Worm (Caenorhabditis elegans) whole organism, L1 larva: ENCODE data around the gene C06E4.2.

ENCODE experiments used
- C04F5.9 ChIP-seq: sonication (generic microtip); optimal IDR thresholded peaks from 2 replicates; lab custom pipeline; 2016; ENCODE audit warnings: missing genetic modification characterization, missing compliant biosample characterization
- F16B12.6 ChIP-seq: fragments of 150-350 bp; optimal IDR thresholded peaks from 2 replicates; lab custom pipeline; 2014; ENCODE audit warnings: missing biosample characterization, missing genetic modification characterization
- aly-2 ChIP-seq: fragments of 150-350 bp; optimal IDR thresholded peaks from 2 replicates; lab custom pipeline; 2014; ENCODE audit warnings: missing biosample characterization, missing genetic modification characterization
- ceh-63 ChIP-seq: fragments of 200-800 bp; sonication (Bioruptor generic); optimal IDR thresholded peaks from 2 replicates; lab custom pipeline; 2018; ENCODE audit warnings: mild to moderate bottlenecking, missing genetic modification characterization, missing compliant biosample characterization
- ceh-8 ChIP-seq: fragments of 200-800 bp; sonication (Bioruptor generic); optimal IDR thresholded peaks from 2 replicates; lab custom pipeline; 2018; ENCODE audit warnings: mild to moderate bottlenecking, missing genetic modification characterization, moderate library complexity, missing compliant biosample characterization
- ceh-82 ChIP-seq, 3 experiments: fragments of 150-350 bp in 1 of 3; sonication (generic microtip) in 2 of 3; optimal IDR thresholded peaks; 2 replicates each; lab custom pipeline; 2014 to 2017; ENCODE audit warnings: missing biosample characterization in 3 of 3, missing genetic modification characterization in 3 of 3
- ceh-90 ChIP-seq: sonication (generic microtip); optimal IDR thresholded peaks from 2 replicates; lab custom pipeline; 2016; ENCODE audit warnings: missing genetic modification characterization, missing compliant biosample characterization
- dpl-1 ChIP-seq, 3 experiments: fragments of 150-350 bp in 2 of 3; sonication (generic microtip) in 1 of 3; optimal IDR thresholded peaks; 2 replicates each; lab custom pipeline; 2014 to 2017; ENCODE audit warnings: missing biosample characterization in 3 of 3, missing genetic modification characterization in 3 of 3, missing genetic modification reagents in 3 of 3
- dsc-1 ChIP-seq: sonication (generic microtip); optimal IDR thresholded peaks from 2 replicates; lab custom pipeline; 2016; ENCODE audit warnings: mild to moderate bottlenecking, missing genetic modification characterization, missing compliant biosample characterization
- egl-13 ChIP-seq: sonication (generic microtip); optimal IDR thresholded peaks from 2 replicates; lab custom pipeline; 2016; ENCODE audit warnings: missing genotype, missing genetic modification reagents, missing genetic modification characterization, missing compliant biosample characterization
- egl-27 ChIP-seq, 2 experiments: fragments of 150-350 bp in 1 of 2; sonication (generic microtip); optimal IDR thresholded peaks; 3 replicates each; lab custom pipeline; 2017 to 2018; ENCODE audit warnings: missing biosample characterization in 2 of 2, missing genetic modification characterization in 2 of 2, missing genetic modification reagents in 2 of 2
- elt-2 ChIP-seq: sonication (generic microtip); optimal IDR thresholded peaks from 2 replicates; lab custom pipeline; 2016; ENCODE audit warnings: missing genetic modification characterization, mild to moderate bottlenecking, inconsistent platforms, missing compliant biosample characterization, missing genetic modification reagents
- elt-3 ChIP-seq, 6 experiments: fragments of 150-350 bp in 1 of 6; sonication (generic microtip); optimal IDR thresholded peaks; 2 replicates each; lab custom pipeline; 2017 to 2018; ENCODE audit warnings: missing biosample characterization in 6 of 6, missing genetic modification characterization in 6 of 6, inconsistent platforms in 1 of 6
- ets-5 ChIP-seq: fragments of 200-800 bp; sonication (Bioruptor generic); IDR thresholded peaks from 2 replicates; pipeline ENCODE4 v1.3.6; 2022; ENCODE audit warnings: missing genetic modification characterization, missing compliant biosample characterization
- fkh-4 ChIP-seq: sonication (generic microtip); optimal IDR thresholded peaks from 2 replicates; lab custom pipeline; 2016; ENCODE audit warnings: missing compliant biosample characterization, missing genetic modification characterization, borderline replicate concordance
- fkh-8 ChIP-seq: sonication (generic microtip); optimal IDR thresholded peaks from 2 replicates; lab custom pipeline; 2016; ENCODE audit warnings: mild to moderate bottlenecking, missing genetic modification characterization, missing compliant biosample characterization
- grh-1 ChIP-seq: fragments of 200-800 bp; sonication (Bioruptor generic); IDR thresholded peaks from 2 replicates; pipeline ENCODE4 v1.3.6; 2022; ENCODE audit warnings: missing genetic modification reagents, missing genetic modification characterization, missing compliant biosample characterization
- hlh-17 ChIP-seq: fragments of 200-800 bp; sonication (Bioruptor generic); optimal IDR thresholded peaks from 2 replicates; lab custom pipeline; 2018; ENCODE audit warnings: missing genetic modification characterization, mild to moderate bottlenecking, missing compliant biosample characterization, moderate library complexity, borderline replicate concordance
- isw-1 ChIP-seq: fragments of 200-800 bp; sonication (Bioruptor generic); IDR thresholded peaks from 2 replicates; pipeline ENCODE4 v1.3.6; 2022; ENCODE audit warnings: missing genetic modification characterization, missing compliant biosample characterization
- jun-1 ChIP-seq: fragments of 150-350 bp; optimal IDR thresholded peaks from 2 replicates; lab custom pipeline; 2014; ENCODE audit warnings: missing biosample characterization, missing genetic modification reagents, missing genetic modification characterization
- lin-14 ChIP-seq: fragments of 200-800 bp; sonication (Bioruptor generic); optimal IDR thresholded peaks from 2 replicates; lab custom pipeline; 2018; ENCODE audit warnings: mild to moderate bottlenecking, missing genetic modification characterization, moderate library complexity, missing compliant biosample characterization
- lin-39 ChIP-seq: fragments of 150-350 bp; optimal IDR thresholded peaks from 2 replicates; lab custom pipeline; 2014; ENCODE audit warnings: missing biosample characterization, missing genetic modification reagents, missing genetic modification characterization
- lir-3 ChIP-seq: sonication (generic microtip); optimal IDR thresholded peaks from 2 replicates; lab custom pipeline; 2016; ENCODE audit warnings: mild to moderate bottlenecking, missing genetic modification characterization, moderate library complexity, missing compliant biosample characterization; ENCODE audit not compliant: poor library complexity
- mab-9 ChIP-seq: fragments of 200-800 bp; sonication (Bioruptor generic); IDR thresholded peaks from 2 replicates; pipeline ENCODE4 v1.3.6; 2022; ENCODE audit warnings: missing genetic modification reagents, missing genetic modification characterization, missing compliant biosample characterization
- mdl-1 ChIP-seq, 2 experiments: fragments of 150-350 bp; optimal IDR thresholded peaks; 2 replicates each; lab custom pipeline; 2014 to 2017; ENCODE audit warnings: missing biosample characterization in 2 of 2, missing genetic modification characterization in 2 of 2, inconsistent platforms in 1 of 2
- mep-1 ChIP-seq: fragments of 150-350 bp; optimal IDR thresholded peaks from 2 replicates; lab custom pipeline; 2014; ENCODE audit warnings: missing biosample characterization, missing genetic modification characterization
- nhr-11 ChIP-seq: fragments of 150-350 bp; optimal IDR thresholded peaks from 2 replicates; lab custom pipeline; 2014; ENCODE audit warnings: missing biosample characterization, missing genetic modification characterization
- nhr-12 ChIP-seq: sonication (generic microtip); optimal IDR thresholded peaks from 2 replicates; lab custom pipeline; 2017; ENCODE audit warnings: missing biosample characterization, missing genetic modification characterization
- nhr-20 ChIP-seq: sonication (generic microtip); optimal IDR thresholded peaks from 2 replicates; lab custom pipeline; 2016; ENCODE audit warnings: mild to moderate bottlenecking, missing genetic modification characterization, missing compliant biosample characterization
- nhr-85 ChIP-seq: sonication (generic microtip); peaks from one replicate; lab custom pipeline; 2016; ENCODE audit warnings: missing genetic modification characterization, inconsistent platforms, missing compliant biosample characterization
- pax-3 ChIP-seq: fragments of 200-800 bp; sonication (Bioruptor generic); optimal IDR thresholded peaks from 2 replicates; lab custom pipeline; 2018; ENCODE audit warnings: mild to moderate bottlenecking, missing genetic modification characterization, moderate library complexity, missing compliant biosample characterization
- pqm-1 ChIP-seq: sonication (generic microtip); optimal IDR thresholded peaks from 3 replicates; lab custom pipeline; 2017; ENCODE audit warnings: missing biosample characterization, missing genetic modification characterization
- rnt-1 ChIP-seq: sonication (generic microtip); optimal IDR thresholded peaks from 2 replicates; lab custom pipeline; 2016; ENCODE audit warnings: mild to moderate bottlenecking, missing genetic modification characterization, moderate library complexity, missing compliant biosample characterization
- skn-1 ChIP-seq: fragments of 150-350 bp; optimal IDR thresholded peaks from 2 replicates; lab custom pipeline; 2014; ENCODE audit warnings: missing biosample characterization, missing genetic modification characterization
- snu-23 ChIP-seq: sonication (generic microtip); optimal IDR thresholded peaks from 2 replicates; lab custom pipeline; 2016; ENCODE audit warnings: missing genetic modification characterization, missing compliant biosample characterization
- sox-4 ChIP-seq: sonication (generic microtip); optimal IDR thresholded peaks from 2 replicates; lab custom pipeline; 2016; ENCODE audit warnings: missing genetic modification characterization, missing compliant biosample characterization
- sptf-1 ChIP-seq: fragments of 150-350 bp; optimal IDR thresholded peaks from 2 replicates; lab custom pipeline; 2014; ENCODE audit warnings: missing biosample characterization, missing genetic modification characterization
- sup-37 ChIP-seq: fragments of 200-800 bp; sonication (Bioruptor generic); optimal IDR thresholded peaks from 2 replicates; lab custom pipeline; 2018; ENCODE audit warnings: mild to moderate bottlenecking, missing genetic modification characterization, missing compliant biosample characterization
- tbx-2 ChIP-seq: sonication (generic microtip); optimal IDR thresholded peaks from 2 replicates; lab custom pipeline; 2016; ENCODE audit warnings: missing genetic modification characterization, missing compliant biosample characterization
- tlp-1 ChIP-seq: fragments of 150-350 bp; optimal IDR thresholded peaks from 2 replicates; lab custom pipeline; 2014; ENCODE audit warnings: missing biosample characterization, missing genetic modification characterization
- unc-130 ChIP-seq: fragments of 150-350 bp; optimal IDR thresholded peaks from 2 replicates; lab custom pipeline; 2017; ENCODE audit warnings: missing biosample characterization, missing genetic modification characterization, inconsistent platforms
- unc-30 ChIP-seq: sonication (generic microtip); optimal IDR thresholded peaks from 2 replicates; lab custom pipeline; 2017; ENCODE audit warnings: missing biosample characterization, missing genetic modification characterization
- unc-62 ChIP-seq: fragments of 150-350 bp; optimal IDR thresholded peaks from 2 replicates; lab custom pipeline; 2014; ENCODE audit warnings: missing biosample characterization, missing genetic modification reagents, missing genetic modification characterization
- xbp-1 ChIP-seq: sonication (generic microtip); optimal IDR thresholded peaks from 2 replicates; lab custom pipeline; 2016; ENCODE audit warnings: missing genetic modification characterization, missing compliant biosample characterization
- zag-1 ChIP-seq: fragments of 150-350 bp; optimal IDR thresholded peaks from 2 replicates; lab custom pipeline; 2014; ENCODE audit warnings: missing biosample characterization, missing genetic modification characterization
- zip-4 ChIP-seq: fragments of 200-800 bp; sonication (Bioruptor generic); optimal IDR thresholded peaks from 2 replicates; lab custom pipeline; 2018; ENCODE audit warnings: mild to moderate bottlenecking, missing genetic modification characterization, moderate library complexity, missing compliant biosample characterization
- ztf-4 ChIP-seq: fragments of 150-350 bp; optimal IDR thresholded peaks from 2 replicates; lab custom pipeline; 2014; ENCODE audit warnings: missing biosample characterization, missing genetic modification characterization

C06E4.2 gene

DNA sequence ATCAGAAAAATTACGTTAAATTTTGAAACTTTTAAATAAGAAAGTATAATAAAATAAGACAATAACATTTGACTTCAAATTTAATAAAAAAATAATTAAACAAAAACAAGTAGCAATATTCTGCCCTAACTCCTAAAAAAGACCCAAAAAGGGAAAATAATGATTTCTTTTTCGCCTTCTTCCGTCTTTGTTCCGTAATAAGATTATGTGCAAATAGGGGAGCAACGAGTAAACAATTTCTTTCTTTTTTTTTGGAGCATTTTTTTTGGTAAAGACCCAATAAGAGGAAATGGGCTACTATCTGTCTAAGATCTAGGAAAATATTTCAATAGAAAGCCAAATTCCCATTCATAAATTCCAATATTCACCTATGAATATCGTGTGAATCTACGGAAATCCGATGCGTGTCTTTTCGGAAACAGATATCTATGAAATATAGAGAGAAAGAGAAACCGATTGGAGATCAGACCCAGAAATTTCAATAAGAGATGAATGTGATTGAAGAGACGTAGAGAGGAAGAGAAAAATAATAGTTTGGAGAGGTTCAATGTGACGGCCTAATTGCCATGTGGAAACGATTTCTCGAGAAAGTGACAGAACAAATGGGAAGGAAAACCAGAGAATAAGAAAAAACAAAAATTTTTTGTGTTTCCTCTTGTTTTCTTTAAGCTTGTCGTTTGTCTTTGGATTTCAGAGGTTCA is 41.2 kb downstream of the C06E4.2 start (continued):
- TF ChIP-seq ets-5 (GFP tag; lab: Robert Waterston, UW), result no peak
- TF ChIP-seq isw-1, result no peak
- TF ChIP-seq dpl-1 (GFP tag; optimal IDR thresholded peaks at IDR 0.05; lab: Kevin White, UChicago), result no peak
- peak; percentile 84 for TF ChIP-seq nhr-85
- TF ChIP-seq lin-14, result peak; percentile 61
- no peak for TF ChIP-seq grh-1 (GFP tag; lab: Robert Waterston, UW)
- TF ChIP-seq C04F5.9 (tag; lab: Kevin White, UChicago), result no peak
- TF ChIP-seq sox-4 (tag; lab: Kevin White, UChicago), result no peak
- peak; percentile 19 for TF ChIP-seq mep-1 (tag; lab: Kevin White, UChicago)
- no peak for TF ChIP-seq sptf-1 (tag; lab: Kevin White, UChicago)
- TF ChIP-seq hlh-17 (GFP tag; lab: Kevin White, UChicago), result no peak
- TF ChIP-seq rnt-1 (tag; lab: Kevin White, UChicago), result peak; percentile 18
- no peak for TF ChIP-seq pax-3 (tag; lab: Kevin White, UChicago)
- peak; percentile 80 for TF ChIP-seq dsc-1 (tag; lab: Kevin White, UChicago)
- TF ChIP-seq elt-2, result no peak
- no peak for TF ChIP-seq egl-13 (tag; lab: Kevin White, UChicago)
- TF ChIP-seq lin-39 (tag; lab: Kevin White, UChicago), result no peak
- TF ChIP-seq fkh-8 (tag; lab: Kevin White, UChicago), result no peak
- peak; percentile 3 for TF ChIP-seq nhr-20
- no peak for TF ChIP-seq tbx-2 (tag; lab: Kevin White, UChicago)
- TF ChIP-seq snu-23 (GFP tag; lab: Kevin White, UChicago), result peak; percentile 60
- TF ChIP-seq lir-3 (tag; lab: Kevin White, UChicago), result no peak

DNA sequence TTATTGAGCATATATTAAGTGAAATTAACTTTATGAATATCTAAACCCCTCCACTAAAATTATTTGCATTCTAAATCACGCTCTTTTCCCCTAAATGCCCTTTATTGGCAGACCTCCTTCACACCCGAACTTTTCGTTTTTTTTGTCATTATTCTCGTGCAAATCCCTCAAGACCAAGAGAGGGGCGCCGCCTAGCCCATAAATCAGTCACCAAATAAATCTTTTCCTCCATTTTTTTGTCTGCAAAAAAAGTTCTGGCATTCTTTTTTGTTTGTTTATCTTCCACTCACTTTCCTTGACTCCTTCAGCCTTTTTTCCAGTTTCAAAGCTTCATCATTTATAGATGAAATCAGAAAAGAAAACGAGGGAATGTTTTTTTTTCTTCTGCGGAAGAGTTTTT is 42.1 kb downstream of the C06E4.2 start:
- peak; percentile 7 for TF ChIP-seq mep-1 (tag; lab: Kevin White, UChicago)
- peak; percentile 46 for TF ChIP-seq lin-14
- no peak for TF ChIP-seq pax-3 (tag; lab: Kevin White, UChicago)
- TF ChIP-seq ceh-82 (tag; optimal IDR thresholded peaks at IDR 0.05; lab: Kevin White, UChicago), result no peak
- no peak for TF ChIP-seq jun-1 (tag; lab: Kevin White, UChicago)
- no peak for TF ChIP-seq fkh-4 (tag; lab: Kevin White, UChicago)

DNA sequence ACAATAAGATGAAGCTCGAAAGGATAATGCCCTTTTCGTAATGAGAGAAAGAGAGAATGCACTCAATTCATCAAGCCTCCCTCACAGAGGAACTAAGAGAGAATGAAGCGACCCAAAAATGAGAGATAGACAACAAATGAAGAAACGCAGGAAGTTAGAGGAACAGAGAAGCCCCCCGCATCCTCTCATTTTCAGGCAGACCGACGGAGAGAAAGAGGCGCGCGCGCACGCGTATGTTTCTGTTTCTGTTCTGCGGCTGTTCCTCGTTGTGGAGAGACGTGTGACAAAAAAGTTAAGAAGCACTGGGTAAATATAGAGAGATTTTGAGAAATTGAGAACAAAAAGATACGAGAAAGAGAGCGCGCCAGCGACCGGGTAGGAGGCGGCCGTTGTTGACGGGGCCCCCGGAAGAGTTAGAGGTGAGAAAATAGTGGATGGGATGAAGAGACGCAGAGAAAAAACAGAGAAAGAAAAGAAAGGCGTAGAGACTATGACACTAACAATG is 43.2 kb downstream of the C06E4.2 start:
- no peak for TF ChIP-seq mab-9
- no peak for TF ChIP-seq ceh-63 (GFP tag; lab: Kevin White, UChicago)
- TF ChIP-seq ceh-8 (GFP tag; lab: Kevin White, UChicago), result peak; percentile 50
- peak; percentile 77 to 79 for TF ChIP-seq egl-27 (tag; optimal IDR thresholded peaks at IDR 0.05; lab: Kevin White, UChicago)
- TF ChIP-seq zag-1 (tag; lab: Kevin White, UChicago), result no peak
- peak; percentile 74 for TF ChIP-seq xbp-1 (tag; lab: Kevin White, UChicago)
- peak; percentile 73 for TF ChIP-seq ztf-4 (tag; lab: Kevin White, UChicago)
- TF ChIP-seq elt-3 (tag; optimal IDR thresholded peaks at IDR 0.05; lab: Kevin White, UChicago), result peak in 2 of 6 experiments; percentile 30 to 61
- TF ChIP-seq pqm-1 (tag; lab: Kevin White, UChicago), result no peak
- TF ChIP-seq nhr-11 (tag; lab: Kevin White, UChicago), result peak; percentile 71
- TF ChIP-seq skn-1, result peak; percentile 69
- peak; percentile 92 for TF ChIP-seq snu-23 (GFP tag; lab: Kevin White, UChicago)
- TF ChIP-seq jun-1 (tag; lab: Kevin White, UChicago), result peak; percentile 80
- no peak for TF ChIP-seq nhr-12 (tag; lab: Kevin White, UChicago)
- no peak for TF ChIP-seq unc-30 (tag; lab: Kevin White, UChicago)
- TF ChIP-seq sup-37 (GFP tag; lab: Kevin White, UChicago), result peak; percentile 68
- no peak for TF ChIP-seq pax-3 (tag; lab: Kevin White, UChicago)
- no peak for TF ChIP-seq tlp-1 (tag; lab: Kevin White, UChicago)
- peak; percentile 69 for TF ChIP-seq unc-130 (tag; lab: Kevin White, UChicago)
- TF ChIP-seq tbx-2 (tag; lab: Kevin White, UChicago), result peak; percentile 89
- no peak for TF ChIP-seq zip-4 (GFP tag; lab: Kevin White, UChicago)
- peak in 2 of 3 experiments; percentile 50 to 60 for TF ChIP-seq dpl-1 (GFP tag; optimal IDR thresholded peaks at IDR 0.05; lab: Kevin White, UChicago)
- TF ChIP-seq aly-2 (tag; lab: Kevin White, UChicago), result no peak
- no peak for TF ChIP-seq F16B12.6
- no peak for TF ChIP-seq ceh-90
- TF ChIP-seq unc-62 (GFP tag; lab: Kevin White, UChicago), result no peak
- TF ChIP-seq ceh-82 (tag; optimal IDR thresholded peaks at IDR 0.05; lab: Kevin White, UChicago), result peak; percentile 48 to 82 (median 62)
- peak in 1 of 2 experiments; percentile 91 for TF ChIP-seq mdl-1 (tag; optimal IDR thresholded peaks at IDR 0.05; lab: Kevin White, UChicago)
